Worm (Caenorhabditis elegans) whole organism, L2 larva: ENCODE data around the gene H06H21.37.
A peak's percentile ranks its signal among the peaks of the same experiment; 100 is the strongest.

Source experiments
- C34F6.9 ChIP-seq: fragments of 150-350 bp; optimal IDR thresholded peaks from 2 replicates; lab custom pipeline; 2014; ENCODE audit warnings: missing biosample characterization, missing genetic modification characterization
- F13H6.1 ChIP-seq: sonication (generic microtip); optimal IDR thresholded peaks from 2 replicates; lab custom pipeline; 2016; ENCODE audit warnings: missing genetic modification characterization, missing compliant biosample characterization
- R02D3.7 ChIP-seq: fragments of 150-350 bp; optimal IDR thresholded peaks from 2 replicates; lab custom pipeline; 2014; ENCODE audit warnings: missing biosample characterization, missing genetic modification characterization
- Y55F3AM.14 ChIP-seq: fragments of 200-800 bp; sonication (Bioruptor generic); optimal IDR thresholded peaks from 2 replicates; lab custom pipeline; 2018; ENCODE audit warnings: mild to moderate bottlenecking, missing genetic modification characterization, missing compliant biosample characterization
- alr-1 ChIP-seq: fragments of 150-350 bp; optimal IDR thresholded peaks from 2 replicates; lab custom pipeline; 2014; ENCODE audit warnings: missing biosample characterization, missing genetic modification characterization
- aly-2 ChIP-seq: fragments of 150-350 bp; optimal IDR thresholded peaks from 2 replicates; lab custom pipeline; 2014; ENCODE audit warnings: missing biosample characterization, missing genetic modification characterization
- ama-1 ChIP-seq: fragments of 150-350 bp; optimal IDR thresholded peaks from 2 replicates; lab custom pipeline; 2018; ENCODE audit warnings: inconsistent platforms
- blmp-1 ChIP-seq: sonication (generic microtip); optimal IDR thresholded peaks from 2 replicates; lab custom pipeline; 2017; ENCODE audit warnings: missing genetic modification characterization, mild to moderate bottlenecking, missing compliant biosample characterization, antibody characterized with exemption, moderate library complexity; ENCODE audit not compliant: insufficient read depth
- crh-2 ChIP-seq: sonication (generic microtip); optimal IDR thresholded peaks from 2 replicates; lab custom pipeline; 2017; ENCODE audit warnings: missing biosample characterization, missing genetic modification characterization
- dmd-4 ChIP-seq: sonication (generic microtip); optimal IDR thresholded peaks from 2 replicates; lab custom pipeline; 2017; ENCODE audit warnings: missing biosample characterization, missing genetic modification characterization
- egl-27 ChIP-seq: sonication (generic microtip); optimal IDR thresholded peaks from 3 replicates; lab custom pipeline; 2017; ENCODE audit warnings: missing biosample characterization, missing genetic modification reagents, missing genetic modification characterization
- elt-1 ChIP-seq: fragments of 150-350 bp; optimal IDR thresholded peaks from 2 replicates; lab custom pipeline; 2014; ENCODE audit warnings: missing biosample characterization, missing genetic modification characterization
- elt-3 ChIP-seq: sonication (generic microtip); optimal IDR thresholded peaks from 2 replicates; lab custom pipeline; 2017; ENCODE audit warnings: missing biosample characterization, missing genetic modification characterization
- fos-1 ChIP-seq: fragments of 150-350 bp; optimal IDR thresholded peaks from 2 replicates; lab custom pipeline; 2014; ENCODE audit warnings: missing biosample characterization, missing genetic modification characterization
- gmeb-1 ChIP-seq: fragments of 150-350 bp; optimal IDR thresholded peaks from 2 replicates; lab custom pipeline; 2014; ENCODE audit warnings: missing biosample characterization, missing genetic modification characterization
- lin-11 ChIP-seq: fragments of 150-350 bp; sonication (generic microtip); optimal IDR thresholded peaks from 2 replicates; lab custom pipeline; 2014; ENCODE audit warnings: missing biosample characterization, missing genetic modification characterization, inconsistent platforms, mixed read lengths
- lin-13 ChIP-seq: fragments of 150-350 bp; optimal IDR thresholded peaks from 2 replicates; lab custom pipeline; 2014; ENCODE audit warnings: missing biosample characterization, missing genetic modification reagents, missing genetic modification characterization
- lsy-2 ChIP-seq, 2 experiments: fragments of 150-350 bp in 1 of 2; sonication (generic microtip) in 1 of 2; optimal IDR thresholded peaks; 2 replicates each; lab custom pipeline; 2014 to 2017; ENCODE audit warnings: missing biosample characterization in 2 of 2, missing genetic modification characterization in 2 of 2
- mab-5 ChIP-seq: fragments of 150-350 bp; optimal IDR thresholded peaks from 2 replicates; lab custom pipeline; 2014; ENCODE audit warnings: missing biosample characterization, missing genetic modification characterization
- mbf-1 ChIP-seq: sonication (generic microtip); optimal IDR thresholded peaks from 2 replicates; lab custom pipeline; 2017; ENCODE audit warnings: missing biosample characterization, missing genetic modification characterization
- mdl-1 ChIP-seq, 2 experiments: fragments of 150-350 bp in 1 of 2; sonication (generic microtip) in 1 of 2; optimal IDR thresholded peaks; 2 replicates each; lab custom pipeline; 2017; ENCODE audit warnings: missing biosample characterization in 2 of 2, missing genetic modification characterization in 2 of 2
- nhr-10 ChIP-seq: sonication (generic microtip); optimal IDR thresholded peaks from 2 replicates; lab custom pipeline; 2017; ENCODE audit warnings: missing biosample characterization, missing genetic modification characterization
- nhr-12 ChIP-seq: fragments of 150-350 bp; optimal IDR thresholded peaks from 2 replicates; lab custom pipeline; 2014; ENCODE audit warnings: missing biosample characterization, missing genetic modification characterization
- nhr-129 ChIP-seq: fragments of 150-350 bp; optimal IDR thresholded peaks from 2 replicates; lab custom pipeline; 2014; ENCODE audit warnings: missing biosample characterization, missing genetic modification characterization
- nhr-21 ChIP-seq: fragments of 150-350 bp; optimal IDR thresholded peaks from 2 replicates; lab custom pipeline; 2014; ENCODE audit warnings: missing biosample characterization, missing genetic modification characterization
- nhr-237 ChIP-seq: fragments of 150-350 bp; optimal IDR thresholded peaks from 2 replicates; lab custom pipeline; 2014; ENCODE audit warnings: missing biosample characterization, missing genetic modification characterization
- nhr-25 ChIP-seq: fragments of 150-350 bp; sonication (generic microtip); optimal IDR thresholded peaks from 3 replicates; lab custom pipeline; 2014; ENCODE audit warnings: missing biosample characterization, missing genetic modification characterization
- nhr-6 ChIP-seq: fragments of 150-350 bp; optimal IDR thresholded peaks from 2 replicates; lab custom pipeline; 2014; ENCODE audit warnings: missing biosample characterization, missing genetic modification characterization
- nhr-77 ChIP-seq: fragments of 150-350 bp; optimal IDR thresholded peaks from 2 replicates; lab custom pipeline; 2014; ENCODE audit warnings: missing biosample characterization, missing genetic modification characterization
- sem-4 ChIP-seq: fragments of 150-350 bp; optimal IDR thresholded peaks from 2 replicates; lab custom pipeline; 2014; ENCODE audit warnings: missing biosample characterization, missing genetic modification reagents, missing genetic modification characterization
- sma-9 ChIP-seq, 2 experiments: fragments of 150-350 bp in 1 of 2; sonication (generic microtip) in 1 of 2; optimal IDR thresholded peaks; 2 replicates each; lab custom pipeline; 2014 to 2016; ENCODE audit warnings: missing genetic modification characterization in 2 of 2, mild to moderate bottlenecking in 1 of 2, missing biosample characterization in 1 of 2, missing compliant biosample characterization in 1 of 2, missing genetic modification reagents in 1 of 2, moderate library complexity in 1 of 2
- unc-39 ChIP-seq: fragments of 150-350 bp; optimal IDR thresholded peaks from 2 replicates; lab custom pipeline; 2014; ENCODE audit warnings: missing biosample characterization, missing genetic modification characterization
- zag-1 ChIP-seq: fragments of 150-350 bp; optimal IDR thresholded peaks from 2 replicates; lab custom pipeline; 2014; ENCODE audit warnings: missing biosample characterization, missing genetic modification characterization
- ztf-11 ChIP-seq: sonication (generic microtip); optimal IDR thresholded peaks from 2 replicates; lab custom pipeline; 2017; ENCODE audit warnings: missing biosample characterization, missing genetic modification characterization
- ztf-4 ChIP-seq: fragments of 150-350 bp; optimal IDR thresholded peaks from 2 replicates; lab custom pipeline; 2014; ENCODE audit warnings: missing biosample characterization, missing genetic modification characterization

H06H21.37 gene

DNA sequence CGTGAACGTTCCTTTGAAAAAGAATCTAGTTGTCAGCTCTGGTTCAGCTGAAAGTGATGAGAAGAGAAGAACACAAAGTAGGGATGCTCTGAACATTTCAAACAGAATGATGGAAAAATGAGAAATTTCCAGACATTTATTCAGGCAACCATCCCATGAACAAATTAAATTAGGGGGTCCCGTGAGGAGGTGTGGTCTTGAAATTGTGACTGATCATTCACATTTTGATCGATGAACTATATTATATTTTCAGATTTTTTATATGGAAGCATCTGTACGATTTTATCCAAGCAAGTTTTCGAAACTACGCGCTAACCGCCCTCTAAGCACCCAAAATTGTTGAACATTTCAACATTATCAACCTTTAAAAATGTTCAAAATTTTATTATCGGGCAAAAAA is 33.8 kb downstream of the H06H21.37 start, which contains the start of gene R11E3.19:
TSS of gene R11E3.19 (minus strand) at position 101 of the 400 bp plus-strand sequence.
- no peak for TF ChIP-seq nhr-25 (tag; lab: Kevin White, UChicago)
- TF ChIP-seq alr-1 (tag; lab: Kevin White, UChicago): no peak
- TF ChIP-seq unc-39 (tag; lab: Kevin White, UChicago): no peak
- no peak for TF ChIP-seq mbf-1
- no peak for TF ChIP-seq elt-3
- no peak for TF ChIP-seq fos-1 (tag; lab: Kevin White, UChicago)
- no peak for TF ChIP-seq sem-4 (tag; lab: Kevin White, UChicago)
- TF ChIP-seq Y55F3AM.14: no peak
- TF ChIP-seq blmp-1 (tag; lab: Kevin White, UChicago): no peak
- no peak for TF ChIP-seq sma-9 (GFP tag; optimal IDR thresholded peaks at IDR 0.05; lab: Kevin White, UChicago)
- no peak for TF ChIP-seq sma-9 (tag; optimal IDR thresholded peaks at IDR 0.05; lab: Kevin White, UChicago)
- no peak for TF ChIP-seq dmd-4 (tag; lab: Kevin White, UChicago)
- no peak for TF ChIP-seq lsy-2 (tag; optimal IDR thresholded peaks at IDR 0.05; lab: Kevin White, UChicago)
- TF ChIP-seq nhr-129 (tag; lab: Kevin White, UChicago): no peak
- no peak for TF ChIP-seq mab-5 (tag; lab: Kevin White, UChicago)
- TF ChIP-seq, all 48 proteins: peak for 0

- TF ChIP-seq sma-9 (GFP tag; optimal IDR thresholded peaks at IDR 0.05; lab: Kevin White, UChicago) (no peak), sma-9 (tag; optimal IDR thresholded peaks at IDR 0.05; lab: Kevin White, UChicago) (no peak), fos-1 (tag; lab: Kevin White, UChicago) (peak; percentile 29)
Measured at ce11 chrIV:4771792-4772191, 38.0 kb downstream of the H06H21.37 start, which contains the start of gene R11E3.2. Gene R11E3.2, plus strand, starts transcription at chrIV:4772092.

- TF ChIP-seq C34F6.9 (tag; lab: Kevin White, UChicago) (no peak), nhr-10 (tag; lab: Kevin White, UChicago) (no peak), fos-1 (tag; lab: Kevin White, UChicago) (no peak), ztf-4 (no peak), nhr-6 (tag; lab: Kevin White, UChicago) (no peak), elt-1 (no peak), mbf-1 (no peak), crh-2 (tag; lab: Kevin White, UChicago) (no peak), lin-13 (GFP tag; lab: Kevin White, UChicago) (no peak), egl-27 (tag; lab: Kevin White, UChicago) (no peak), mdl-1 (tag; optimal IDR thresholded peaks at IDR 0.05; lab: Kevin White, UChicago) (no peak), lin-11 (tag; lab: Kevin White, UChicago) (no peak), ama-1 (no peak), dmd-4 (tag; lab: Kevin White, UChicago) (no peak)
- TF ChIP-seq, all 48 proteins: peak for 0
Measured at ce11 chrIV:4764422-4764821, 45.4 kb downstream of the H06H21.37 start, which contains the start of gene npp-26. Gene npp-26, plus strand, starts transcription at chrIV:4764722.

DNA sequence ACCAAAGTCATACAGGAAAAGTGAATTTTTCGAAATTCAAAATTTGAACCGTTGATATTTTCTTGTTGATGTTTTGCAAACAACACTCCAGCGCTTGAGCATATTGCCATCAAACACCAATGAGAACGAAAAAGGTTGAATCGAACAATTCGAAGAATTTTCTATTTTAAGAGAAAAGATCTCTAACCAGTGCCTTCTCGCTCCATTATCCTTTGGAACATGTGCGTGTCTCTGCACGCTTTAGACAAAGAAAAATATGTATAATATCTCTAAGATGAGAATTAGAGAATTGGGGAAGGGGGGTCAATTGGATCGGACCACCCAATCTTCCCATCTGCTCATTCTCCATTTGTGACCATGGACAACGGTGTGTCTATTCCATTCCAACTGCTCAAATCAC is 45.9 kb downstream of the H06H21.37 start, which contains the start of gene Y17G9B.2:
TSS of gene Y17G9B.2 (plus strand) at position 301 of the 400 bp plus-strand sequence.
- TF ChIP-seq gmeb-1 (no peak), F13H6.1 (tag; lab: Kevin White, UChicago) (no peak), R02D3.7 (tag; lab: Kevin White, UChicago) (no peak), elt-3 (no peak), ztf-4 (no peak), alr-1 (tag; lab: Kevin White, UChicago) (no peak), ztf-11 (no peak), sma-9 (GFP tag; optimal IDR thresholded peaks at IDR 0.05; lab: Kevin White, UChicago) (no peak), sma-9 (tag; optimal IDR thresholded peaks at IDR 0.05; lab: Kevin White, UChicago) (no peak), aly-2 (tag; lab: Kevin White, UChicago) (no peak), egl-27 (tag; lab: Kevin White, UChicago) (no peak), unc-39 (tag; lab: Kevin White, UChicago) (no peak), nhr-12 (tag; lab: Kevin White, UChicago) (no peak), mab-5 (tag; lab: Kevin White, UChicago) (no peak), ama-1 (no peak), nhr-21 (tag; lab: Kevin White, UChicago) (no peak), nhr-237 (tag; lab: Kevin White, UChicago) (no peak), nhr-77 (tag; lab: Kevin White, UChicago) (no peak), mdl-1 (tag; optimal IDR thresholded peaks at IDR 0.05; lab: Kevin White, UChicago) (no peak), zag-1 (tag; lab: Kevin White, UChicago) (no peak)
